Fruit fly (Drosophila melanogaster) whole organism, wandering third instar larva: ENCODE measurements around the gene Herc4.

Source experiments
- Hnf4 ChIP-seq: fragments of 200-800 bp; sonication (Bioruptor generic); optimal IDR thresholded peaks from 2 replicates; lab custom pipeline; 2016; ENCODE audit warnings: missing biosample characterization, mild to moderate bottlenecking, missing genetic modification characterization
- Sp1 ChIP-seq: fragments of 200-800 bp; sonication (Bioruptor generic); optimal IDR thresholded peaks from 3 replicates; lab custom pipeline; 2019; ENCODE audit warnings: missing biosample characterization, mild to moderate bottlenecking, missing genetic modification characterization, moderate library complexity
- jim ChIP-seq: fragments of 175-275, 200-325 bp; sonication (Bioruptor generic); optimal IDR thresholded peaks from 2 replicates; lab custom pipeline; 2016; ENCODE audit warnings: missing biosample characterization, mild to moderate bottlenecking, missing genetic modification characterization
- lola ChIP-seq: fragments of >200 bp; optimal IDR thresholded peaks from 2 replicates; lab custom pipeline; 2017; ENCODE audit warnings: missing biosample characterization, missing genetic modification characterization
- rgr ChIP-seq: fragments of 200-800 bp; sonication (Bioruptor generic); optimal IDR thresholded peaks from 3 replicates; lab custom pipeline; 2016; ENCODE audit warnings: missing biosample characterization, mild to moderate bottlenecking, missing genetic modification characterization
- usp ChIP-seq: fragments of >200 bp; optimal IDR thresholded peaks from 2 replicates; lab custom pipeline; 2017; ENCODE audit warnings: missing biosample characterization, missing genetic modification characterization

DNA sequence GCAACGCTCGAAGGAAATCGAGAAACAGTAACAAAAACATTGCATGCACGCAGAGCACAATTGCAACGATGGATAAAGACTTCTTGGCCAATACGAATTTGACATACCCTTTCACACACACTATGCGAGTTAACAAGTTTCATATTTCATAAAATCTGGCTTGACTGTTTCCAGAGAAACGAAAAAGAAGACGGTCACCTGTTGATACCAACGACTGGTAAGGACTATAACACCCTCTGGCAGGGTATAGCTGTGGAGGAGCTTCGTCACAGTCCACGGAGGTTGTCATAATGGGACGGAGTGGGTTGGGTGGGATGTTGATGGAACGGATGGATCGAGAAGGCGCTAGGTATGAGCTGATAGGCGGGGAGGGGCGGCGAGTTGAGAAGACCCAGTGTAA is 34.8 kb downstream of the Herc4 start:
- TF ChIP-seq Sp1 (GFP tag; lab: Kevin White, UChicago) (peak; percentile 29), rgr (peak; percentile 38), Hnf4 (GFP tag; lab: Kevin White, UChicago) (no peak), jim (GFP tag; lab: Kevin White, UChicago) (no peak), lola (no peak), usp (GFP tag; lab: Kevin White, UChicago) (no peak)
